Fruit fly (Drosophila melanogaster): ENCODE measurements around the gene cona.

Gene cona

DNA sequence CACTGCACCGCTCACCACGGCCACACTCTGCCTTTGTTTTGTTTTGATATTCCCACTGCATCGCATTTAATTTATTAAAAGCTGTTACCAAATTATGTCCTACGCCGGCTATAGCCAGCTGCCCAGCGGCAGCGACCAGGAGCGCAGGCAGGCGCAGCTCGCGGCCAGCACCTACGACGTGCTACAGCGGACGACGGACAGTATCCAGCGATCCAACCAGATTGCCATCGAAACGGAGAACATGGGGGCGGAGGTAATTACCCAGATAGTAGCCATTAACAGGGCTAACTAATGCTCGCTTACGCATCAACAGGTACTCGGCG lies 14.0 kb downstream of the cona start:
- TF ChIP-seq Crg-1 (GFP tag; optimal IDR thresholded peaks at IDR 0.05) = no peak
- TF ChIP-seq Mnt (GFP tag; optimal IDR thresholded peaks at IDR 0.05) = no peak
- TF ChIP-seq Hr96 (GFP tag; optimal IDR thresholded peaks at IDR 0.05) = no peak
- TF ChIP-seq kay (GFP tag; ENCODE audit: borderline replicate concordance) = no peak
- TF ChIP-seq cic (GFP tag; optimal IDR thresholded peaks at IDR 0.05) = no peak
- no peak for TF ChIP-seq CG14711 (tag; optimal IDR thresholded peaks at IDR 0.05)
- no peak for TF ChIP-seq cnc (optimal IDR thresholded peaks at IDR 0.05)
- TF ChIP-seq bab1 (GFP tag; optimal IDR thresholded peaks at IDR 0.05) = no peak
- TF ChIP-seq ovo (GFP tag; optimal IDR thresholded peaks at IDR 0.05) = no peak
- TF ChIP-seq CG7101 (tag; optimal IDR thresholded peaks at IDR 0.05) = no peak
- no peak for TF ChIP-seq Clk (GFP tag; optimal IDR thresholded peaks at IDR 0.05)
- no peak for TF ChIP-seq CG1620 (GFP tag; optimal IDR thresholded peaks at IDR 0.05)
- no peak for TF ChIP-seq CG7045 (GFP tag; optimal IDR thresholded peaks at IDR 0.05)
- no peak for TF ChIP-seq CG12768 (GFP tag; optimal IDR thresholded peaks at IDR 0.05)
- TF ChIP-seq tj (GFP tag; optimal IDR thresholded peaks at IDR 0.05) = no peak
- TF ChIP-seq toe (GFP tag; optimal IDR thresholded peaks at IDR 0.05) = no peak
- TF ChIP-seq CG33017 (tag; optimal IDR thresholded peaks at IDR 0.05) = no peak
- no peak for TF ChIP-seq CG11617 (GFP tag; optimal IDR thresholded peaks at IDR 0.05)

DNA sequence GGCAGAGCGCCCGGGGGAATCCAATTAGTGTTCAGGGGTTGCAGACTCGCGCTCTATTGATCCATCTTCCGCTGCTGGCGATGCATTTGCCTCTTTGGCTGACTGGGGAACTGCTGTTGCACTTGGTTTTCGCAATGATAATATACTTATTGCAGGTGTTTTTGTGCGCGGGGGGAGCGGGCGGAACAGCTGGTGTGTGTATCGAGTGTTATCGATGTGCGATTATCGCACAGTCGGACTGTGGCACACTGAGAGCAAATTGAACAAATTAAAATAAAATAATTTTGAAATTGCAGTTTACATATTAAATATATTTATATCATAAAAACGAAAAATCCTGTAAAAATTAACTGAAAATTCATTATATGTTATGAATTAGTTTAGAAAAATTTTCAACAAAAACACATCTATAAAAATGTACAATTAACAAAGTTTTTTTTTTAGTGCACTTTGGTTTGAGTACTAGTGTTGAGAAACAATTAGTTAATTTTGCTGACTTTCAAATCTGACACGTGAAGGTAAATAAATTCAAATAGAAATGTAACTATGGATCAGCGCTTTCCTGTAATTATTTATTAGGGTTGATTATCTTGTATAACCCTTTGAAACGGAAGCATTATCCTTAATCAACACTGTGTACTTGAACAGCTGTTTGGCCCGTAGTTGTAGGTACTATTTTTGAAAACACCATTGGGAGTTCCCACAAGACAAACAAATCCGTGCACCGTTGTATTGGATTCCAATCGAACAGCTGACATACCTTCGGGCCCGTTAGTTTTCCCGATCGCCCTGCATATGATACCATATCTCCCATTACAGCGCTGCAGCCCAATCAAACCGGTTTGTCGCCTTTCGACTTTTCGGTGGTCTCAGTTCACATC lies 17.2 kb downstream of the cona start, which contains the start of the genes Wdr37 and koko:
TSS of gene Wdr37 (minus strand) at position 168 of the 881 bp plus-strand sequence.
TSS of gene koko (plus strand) at position 478 of the 881 bp plus-strand sequence.
- TF ChIP-seq CG12768 (GFP tag; optimal IDR thresholded peaks at IDR 0.05) (peak; percentile 94), CG7101 (tag; optimal IDR thresholded peaks at IDR 0.05) (peak; percentile 98), CG5204 (GFP tag; optimal IDR thresholded peaks at IDR 0.05) (peak; percentile 86), CG33017 (tag; optimal IDR thresholded peaks at IDR 0.05) (peak; percentile 98), ovo (GFP tag; optimal IDR thresholded peaks at IDR 0.05) (peak; percentile 91), toe (GFP tag; optimal IDR thresholded peaks at IDR 0.05) (peak; percentile 93), Hr96 (GFP tag; optimal IDR thresholded peaks at IDR 0.05) (peak; percentile 77), bab1 (GFP tag; optimal IDR thresholded peaks at IDR 0.05) (peak; percentile 98), CG11617 (GFP tag; optimal IDR thresholded peaks at IDR 0.05) (peak; percentile 97), cic (GFP tag; optimal IDR thresholded peaks at IDR 0.05) (peak; percentile 75), cnc (optimal IDR thresholded peaks at IDR 0.05) (no peak), pad (GFP tag; optimal IDR thresholded peaks at IDR 0.05) (peak; percentile 85), CG1620 (GFP tag; optimal IDR thresholded peaks at IDR 0.05) (peak; percentile 91), Crg-1 (GFP tag; optimal IDR thresholded peaks at IDR 0.05) (peak; percentile 90), Mnt (GFP tag; optimal IDR thresholded peaks at IDR 0.05) (peak; percentile 82), Clk (GFP tag; optimal IDR thresholded peaks at IDR 0.05) (peak; percentile 93), CG14711 (tag; optimal IDR thresholded peaks at IDR 0.05) (peak; percentile 94), CG7045 (GFP tag; optimal IDR thresholded peaks at IDR 0.05) (peak; percentile 96), kay (GFP tag; ENCODE audit: borderline replicate concordance) (no peak), tj (GFP tag; optimal IDR thresholded peaks at IDR 0.05) (peak; percentile 98)

DNA sequence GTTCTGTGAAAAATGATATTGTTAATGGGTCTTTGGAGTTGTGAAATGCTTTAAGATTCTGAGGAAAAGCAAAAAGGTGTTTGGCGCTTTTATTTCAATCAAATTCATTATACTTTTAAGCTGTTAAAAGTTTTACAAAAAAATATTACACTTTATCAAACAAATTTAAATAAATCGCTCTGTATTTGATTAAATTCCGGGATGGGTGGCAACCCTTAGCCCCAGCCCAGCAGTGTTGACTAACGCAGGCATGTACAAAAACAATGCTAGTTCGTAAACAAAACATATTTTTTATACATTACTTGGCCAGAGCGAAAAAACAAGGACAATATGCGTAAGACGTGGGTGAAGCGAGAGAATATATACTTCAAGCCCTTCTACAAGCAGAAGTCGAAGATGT lies 19.1 kb downstream of the cona start, which contains the start of gene CG7685:
TSS of gene CG7685 (plus strand) at position 228 of the 400 bp plus-strand sequence.
- TF ChIP-seq CG5204 (GFP tag; optimal IDR thresholded peaks at IDR 0.05) (no peak), cic (GFP tag; optimal IDR thresholded peaks at IDR 0.05) (peak; percentile 37), tj (GFP tag; optimal IDR thresholded peaks at IDR 0.05) (peak; percentile 49), Crg-1 (GFP tag; optimal IDR thresholded peaks at IDR 0.05) (peak; percentile 86), kay (GFP tag; ENCODE audit: borderline replicate concordance) (no peak), CG7045 (GFP tag; optimal IDR thresholded peaks at IDR 0.05) (peak; percentile 66), Mnt (GFP tag; optimal IDR thresholded peaks at IDR 0.05) (peak; percentile 76), CG11617 (GFP tag; optimal IDR thresholded peaks at IDR 0.05) (peak; percentile 80), Clk (GFP tag; optimal IDR thresholded peaks at IDR 0.05) (peak; percentile 57), Hr96 (GFP tag; optimal IDR thresholded peaks at IDR 0.05) (peak; percentile 80), CG12768 (GFP tag; optimal IDR thresholded peaks at IDR 0.05) (peak; percentile 84), CG7101 (tag; optimal IDR thresholded peaks at IDR 0.05) (peak; percentile 81), ovo (GFP tag; optimal IDR thresholded peaks at IDR 0.05) (no peak), pad (GFP tag; optimal IDR thresholded peaks at IDR 0.05) (peak; percentile 61), toe (GFP tag; optimal IDR thresholded peaks at IDR 0.05) (peak; percentile 76), bab1 (GFP tag; optimal IDR thresholded peaks at IDR 0.05) (peak; percentile 80), cnc (optimal IDR thresholded peaks at IDR 0.05) (no peak), CG33017 (tag; optimal IDR thresholded peaks at IDR 0.05) (peak; percentile 73), CG1620 (GFP tag; optimal IDR thresholded peaks at IDR 0.05) (peak; percentile 71), CG14711 (tag; optimal IDR thresholded peaks at IDR 0.05) (peak; percentile 95)

DNA sequence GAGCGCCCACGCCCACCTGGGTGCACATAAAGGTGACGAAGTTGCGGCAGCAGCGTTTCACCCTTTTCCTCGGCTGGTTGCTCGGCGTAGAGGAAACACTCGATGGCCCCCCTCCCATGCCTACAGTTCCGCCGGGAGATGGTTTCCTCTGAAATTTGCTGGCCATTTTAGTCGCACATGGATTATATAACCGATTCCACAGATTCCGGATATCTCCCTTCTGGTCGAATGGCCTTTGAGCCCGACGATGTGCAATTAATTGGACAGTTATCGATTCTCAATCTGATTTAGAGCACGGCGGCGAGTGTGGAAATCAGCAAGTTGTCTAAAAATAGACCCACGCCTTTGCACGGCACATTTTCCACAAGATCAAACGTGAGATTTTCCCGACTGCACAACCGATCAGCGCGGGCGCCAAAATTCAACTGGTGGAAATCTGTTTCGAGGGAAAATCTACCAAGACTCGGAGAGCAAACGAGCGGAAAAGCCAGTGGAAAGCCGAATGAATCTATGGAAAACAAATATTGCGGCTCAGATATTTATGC lies 25.6 kb downstream of the cona start, which contains the start of gene CG10864:
TSS of gene CG10864 (minus strand) at position 427 of the 545 bp plus-strand sequence.
- TF ChIP-seq Crg-1 (GFP tag; optimal IDR thresholded peaks at IDR 0.05) (no peak), Hr96 (GFP tag; optimal IDR thresholded peaks at IDR 0.05) (no peak), kay (GFP tag; ENCODE audit: borderline replicate concordance) (no peak), CG5204 (GFP tag; optimal IDR thresholded peaks at IDR 0.05) (no peak), CG1620 (GFP tag; optimal IDR thresholded peaks at IDR 0.05) (no peak), CG33017 (tag; optimal IDR thresholded peaks at IDR 0.05) (no peak), ovo (GFP tag; optimal IDR thresholded peaks at IDR 0.05) (no peak), CG12768 (GFP tag; optimal IDR thresholded peaks at IDR 0.05) (no peak), CG11617 (GFP tag; optimal IDR thresholded peaks at IDR 0.05) (no peak), cic (GFP tag; optimal IDR thresholded peaks at IDR 0.05) (no peak), tj (GFP tag; optimal IDR thresholded peaks at IDR 0.05) (no peak)

Measured in whole organism, adult.